Worm (Caenorhabditis elegans) whole organism, mixed stage, embryonic: ENCODE results near the gene C54G10.1.

Experiments
- ces-1 ChIP-seq: fragments of 150-350 bp; optimal IDR thresholded peaks from 2 replicates; lab custom pipeline; 2014; ENCODE audit warnings: missing biosample characterization, missing genetic modification reagents, missing genetic modification characterization
- cnd-1 ChIP-seq: fragments of 200-800 bp; sonication (Bioruptor generic); optimal IDR thresholded peaks from 2 replicates; lab custom pipeline; 2018; ENCODE audit warnings: mild to moderate bottlenecking, missing genetic modification characterization, missing compliant biosample characterization
- elt-3 ChIP-seq: fragments of 150-350 bp; optimal IDR thresholded peaks from 2 replicates; lab custom pipeline; 2014; ENCODE audit warnings: missing biosample characterization, missing genetic modification characterization
- lin-13 ChIP-seq: fragments of 150-350 bp; optimal IDR thresholded peaks from 2 replicates; lab custom pipeline; 2014; ENCODE audit warnings: missing biosample characterization, missing genetic modification characterization
- lin-32 ChIP-seq: fragments of 200-800 bp; sonication (Bioruptor generic); optimal IDR thresholded peaks from 2 replicates; lab custom pipeline; 2018; ENCODE audit warnings: mild to moderate bottlenecking, missing genetic modification characterization, missing compliant biosample characterization
- mls-2 ChIP-seq: sonication (generic microtip); optimal IDR thresholded peaks from 2 replicates; lab custom pipeline; 2016; ENCODE audit warnings: mild to moderate bottlenecking, missing genetic modification characterization, moderate library complexity, missing compliant biosample characterization
- unc-62 ChIP-seq: fragments of 150-350 bp; optimal IDR thresholded peaks from 2 replicates; lab custom pipeline; 2014; ENCODE audit warnings: missing biosample characterization, missing genetic modification reagents, missing genetic modification characterization

ce11 chrV:14650631-14651030, 9.7 kb downstream of the C54G10.1 start:
- no peak for TF ChIP-seq lin-13 (tag; lab: Kevin White, UChicago)
- peak; percentile 45 for TF ChIP-seq cnd-1 (tag; lab: Kevin White, UChicago)
- TF ChIP-seq elt-3, result no peak
- TF ChIP-seq unc-62 (GFP tag; lab: Kevin White, UChicago), result peak; percentile 36
- TF ChIP-seq lin-32 (GFP tag; lab: Kevin White, UChicago), result no peak
- TF ChIP-seq mls-2 (tag; lab: Kevin White, UChicago), result no peak
- TF ChIP-seq ces-1 (GFP tag; lab: Kevin White, UChicago), result peak; percentile 84
